Fruit fly (Drosophila melanogaster) whole organism, pupa: ENCODE measurements around the gene mag.

Source experiments
- CG32121 ChIP-seq: fragments of 200-800 bp; sonication (Bioruptor generic); IDR thresholded peaks from 2 replicates; pipeline ENCODE4 v1.3.6; 2022; ENCODE audit warnings: missing biosample characterization, missing genetic modification characterization
- CG34367 ChIP-seq: fragments of 200-800 bp; sonication (Bioruptor generic); optimal IDR thresholded peaks from 2 replicates; lab custom pipeline; 2018; ENCODE audit warnings: missing biosample characterization, mild to moderate bottlenecking, missing genetic modification characterization
- D1 ChIP-seq: fragments of 200-800 bp; sonication (Bioruptor generic); optimal IDR thresholded peaks from 2 replicates; lab custom pipeline; 2018; ENCODE audit warnings: missing biosample characterization, mild to moderate bottlenecking, missing genetic modification characterization, moderate library complexity
- Snoo ChIP-seq: fragments of 200-800 bp; sonication (Bioruptor generic); optimal IDR thresholded peaks from 3 replicates; lab custom pipeline; 2017; ENCODE audit warnings: missing biosample characterization, mild to moderate bottlenecking, missing genetic modification characterization, inconsistent platforms
- gl ChIP-seq: fragments of 200-800 bp; sonication (Bioruptor generic); optimal IDR thresholded peaks from 2 replicates; lab custom pipeline; 2018; ENCODE audit warnings: missing biosample characterization, mild to moderate bottlenecking, missing genetic modification characterization
- rn ChIP-seq: fragments of 200-800 bp; sonication (Bioruptor generic); IDR thresholded peaks from 2 replicates; pipeline ENCODE4 v1.3.6; 2022; ENCODE audit warnings: missing biosample characterization, missing genetic modification characterization

- TF ChIP-seq gl (tag; lab: Kevin White, UChicago) (no peak), CG34367 (tag; lab: Kevin White, UChicago) (no peak), D1 (no peak), Snoo (tag; lab: Kevin White, UChicago) (no peak), CG32121 (GFP tag; lab: Robert Waterston, UW) (no peak), rn (GFP tag; lab: Robert Waterston, UW) (no peak)
Measured at dm6 chr3L:20494780-20495591, 34.5 kb downstream of the mag start, which contains the start of gene ZnT77C.
